Worm (Caenorhabditis elegans): ENCODE results near the gene mdt-9.
"Not testable (repeated sequence)": the region's sequence is repeated elsewhere in the genome, so short reads cannot be mapped to it uniquely, and the experiment has no call there.

mdt-9 gene

ce11 chrIV:13433904-13434303 lies 47.7 kb downstream of the mdt-9 start, which contains the start of gene K09B11.5:
Gene K09B11.5 (minus strand): TSS chrIV:13434004.
- TF ChIP-seq F13H6.1 (tag; optimal IDR thresholded peaks at IDR 0.05); ets-4 (tag; optimal IDR thresholded peaks at IDR 0.05); ama-1 (optimal IDR thresholded peaks at IDR 0.05): not testable (repeated sequence)
